Worm (Caenorhabditis elegans) whole organism, young adult: ENCODE data around the gene C09B8.3.

Source experiments
- nfya-1 ChIP-seq: sonication (generic microtip); optimal IDR thresholded peaks from 2 replicates; lab custom pipeline; 2017; ENCODE audit warnings: antibody characterized with exemption, missing compliant biosample characterization, missing genetic modification characterization, borderline replicate concordance; ENCODE audit not compliant: insufficient read depth
- nhr-27 ChIP-seq: fragments of 200-800 bp; sonication (Bioruptor generic); optimal IDR thresholded peaks from 2 replicates; lab custom pipeline; 2018; ENCODE audit warnings: mild to moderate bottlenecking, missing genetic modification characterization, moderate library complexity, missing compliant biosample characterization
- nhr-90 ChIP-seq: sonication (generic microtip); optimal IDR thresholded peaks from 2 replicates; lab custom pipeline; 2016; ENCODE audit warnings: missing genotype, mild to moderate bottlenecking, missing genetic modification characterization, missing compliant biosample characterization
- snpc-4 ChIP-seq, 5 experiments: fragments of 150-350 bp in 1 of 5; sonication (generic microtip) in 4 of 5; optimal IDR thresholded peaks; 2 replicates each; lab custom pipeline; 2014 to 2018; ENCODE audit warnings: missing genetic modification characterization in 5 of 5, missing biosample characterization in 3 of 5, antibody characterized with exemption in 2 of 5, mild to moderate bottlenecking in 2 of 5, missing compliant biosample characterization in 2 of 5, missing genotype in 2 of 5, moderate library complexity in 2 of 5, missing genetic modification reagents in 1 of 5
- xnd-1 ChIP-seq: sonication (generic microtip); optimal IDR thresholded peaks from 2 replicates; lab custom pipeline; 2016; ENCODE audit warnings: missing genotype, missing genetic modification reagents, missing genetic modification characterization, missing compliant biosample characterization

DNA sequence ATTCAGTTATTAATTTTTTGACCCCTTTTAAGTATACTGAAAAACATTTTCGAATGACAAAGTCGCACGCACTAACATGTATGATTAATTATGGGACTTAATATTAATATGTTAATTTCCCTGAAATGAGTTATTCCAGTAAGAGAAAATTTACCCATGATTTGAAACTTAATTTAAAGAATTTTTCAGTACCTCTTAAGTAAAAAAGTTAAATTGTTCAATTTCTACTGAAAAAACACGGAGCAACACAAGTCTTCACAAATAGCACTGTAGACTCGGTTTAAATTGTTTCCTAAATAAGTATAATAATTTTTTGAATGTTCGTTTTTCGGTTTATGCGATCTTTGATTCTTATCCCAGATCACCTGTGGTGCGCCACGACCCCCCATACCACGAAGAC is 8.0 kb downstream of the C09B8.3 start:
- no peak for TF ChIP-seq nhr-27 (tag; lab: Kevin White, UChicago)
- no peak for TF ChIP-seq snpc-4 (GFP tag; optimal IDR thresholded peaks at IDR 0.05; lab: Kevin White, UChicago)
- TF ChIP-seq snpc-4 (tag; optimal IDR thresholded peaks at IDR 0.05; lab: Kevin White, UChicago), result no peak
- TF ChIP-seq nhr-90 (tag; lab: Kevin White, UChicago), result no peak
- no peak for TF ChIP-seq nfya-1
- TF ChIP-seq xnd-1 (tag; lab: Kevin White, UChicago), result no peak
